Worm (Caenorhabditis elegans): ENCODE data around the gene ugt-24.

- TF ChIP-seq tbx-2 (tag; optimal IDR thresholded peaks at IDR 0.05) (no peak), ceh-45 (GFP tag; IDR thresholded peaks at IDR 0.05) (no peak), K09A11.1 (tag; optimal IDR thresholded peaks at IDR 0.05; ENCODE audit: insufficient read depth) (no peak), unc-3 (GFP tag; conservative IDR thresholded peaks at IDR 0.05) (no peak), unc-3 (tag; optimal IDR thresholded peaks at IDR 0.05) (no peak), hlh-15 (tag; optimal IDR thresholded peaks at IDR 0.05) (no peak), lin-11 (tag; optimal IDR thresholded peaks at IDR 0.05) (no peak)
These were observed 1.2 kb downstream of the ugt-24 start for ce11 chrIV:6209337-6209736.

Data from whole organism, late embryonic.